Fruit fly (Drosophila melanogaster): ENCODE data around the gene betaTub85D.
A peak's percentile ranks its signal among the peaks of the same experiment; 100 is the strongest.

Gene betaTub85D

dm6 chr3R:9434543-9435407, 24.7 kb upstream of the betaTub85D start (continued):
- TF ChIP-seq klu (GFP tag; IDR thresholded peaks at IDR 0.05), result peak; percentile 75
- TF ChIP-seq sob (GFP tag; IDR thresholded peaks at IDR 0.05), result peak; percentile 92
- peak; percentile 39 to 43 for TF ChIP-seq Trl (optimal IDR thresholded peaks at IDR 0.05)
- peak; percentile 78 for TF ChIP-seq Trl (GFP tag; optimal IDR thresholded peaks at IDR 0.05)
- TF ChIP-seq CG10321 (GFP tag; IDR thresholded peaks at IDR 0.05), result peak; percentile 65; the same call in 1 of the 2 replicates
- peak; percentile 50; the same call in 1 of the 2 replicates for TF ChIP-seq wor (GFP tag; IDR thresholded peaks at IDR 0.05)
- TF ChIP-seq Eip74EF (GFP tag; optimal IDR thresholded peaks at IDR 0.05), result peak in 1 of 2 experiments; percentile 78
- TF ChIP-seq nmo (GFP tag; optimal IDR thresholded peaks at IDR 0.05), result peak; percentile 88
- peak; percentile 75 for TF ChIP-seq sens-2 (GFP tag; IDR thresholded peaks at IDR 0.05)
- TF ChIP-seq CG31441 (GFP tag; IDR thresholded peaks at IDR 0.05), result peak; percentile 89
- TF ChIP-seq CG10209 (GFP tag; optimal IDR thresholded peaks at IDR 0.05), result peak; percentile 84
- peak; percentile 85 for TF ChIP-seq caup (GFP tag; optimal IDR thresholded peaks at IDR 0.05; ENCODE audit: severe bottlenecking)
- peak; percentile 84 for TF ChIP-seq zfh1 (GFP tag; IDR thresholded peaks at IDR 0.05)
- no peak; the same call in 1 of the 2 replicates for TF ChIP-seq Gsc (GFP tag; IDR thresholded peaks at IDR 0.05)
- peak in 1 of 2 experiments; percentile 2 for TF ChIP-seq insv (GFP tag; optimal IDR thresholded peaks at IDR 0.05)
- peak; percentile 69 for TF ChIP-seq CG15601 (tag; optimal IDR thresholded peaks at IDR 0.05)
- TF ChIP-seq jumu (GFP tag; optimal IDR thresholded peaks at IDR 0.05), result peak; percentile 78
- TF ChIP-seq Doc2 (GFP tag; IDR thresholded peaks at IDR 0.05), result no peak
- peak; percentile 43 for TF ChIP-seq pb (GFP tag; optimal IDR thresholded peaks at IDR 0.05)
- peak; percentile 86 for TF ChIP-seq cwo (GFP tag; optimal IDR thresholded peaks at IDR 0.05)
- peak; percentile 88; the same call in 2 of the 3 replicates for TF ChIP-seq B-H1 (GFP tag; IDR thresholded peaks at IDR 0.05)
- TF ChIP-seq ssp (GFP tag; IDR thresholded peaks at IDR 0.05), result peak; percentile 75
- TF ChIP-seq CG1529 (GFP tag; optimal IDR thresholded peaks at IDR 0.05), result peak; percentile 61
- TF ChIP-seq danr (GFP tag; IDR thresholded peaks at IDR 0.05), result peak; percentile 57; the same call in 1 of the 2 replicates
- no peak for TF ChIP-seq amos (GFP tag; IDR thresholded peaks at IDR 0.05; ENCODE audit: partially characterized antibody)
- TF ChIP-seq usp (GFP tag; optimal IDR thresholded peaks at IDR 0.05), result no peak
- TF ChIP-seq fru (optimal IDR thresholded peaks at IDR 0.05), result no peak
- TF ChIP-seq CG11085 (GFP tag; IDR thresholded peaks at IDR 0.05), result peak; percentile 64; the same call in 1 of the 2 replicates
- peak; percentile 68 for TF ChIP-seq CG7786 (GFP tag; optimal IDR thresholded peaks at IDR 0.05)
- TF ChIP-seq CG4854 (GFP tag; optimal IDR thresholded peaks at IDR 0.05), result peak; percentile 79
- TF ChIP-seq CG10959 (GFP tag; IDR thresholded peaks at IDR 0.05), result 0 out of 2 replicates have a peak, but pooled peaks have one; percentile 22
- no peak for TF ChIP-seq Neu2 (GFP tag; optimal IDR thresholded peaks at IDR 0.05; ENCODE audit: borderline replicate concordance)
- peak; percentile 89 for TF ChIP-seq Oli (tag; optimal IDR thresholded peaks at IDR 0.05)
- TF ChIP-seq NK7.1 (GFP tag; optimal IDR thresholded peaks at IDR 0.05), result peak; percentile 67
- TF ChIP-seq TFAM (GFP tag; optimal IDR thresholded peaks at IDR 0.05), result no peak
- peak; percentile 91 for TF ChIP-seq Hmr (GFP tag; optimal IDR thresholded peaks at IDR 0.05)
- TF ChIP-seq Blimp-1 (GFP tag; optimal IDR thresholded peaks at IDR 0.05), result peak; percentile 85
- peak; percentile 77 for TF ChIP-seq CG4730 (GFP tag; IDR thresholded peaks at IDR 0.05)
- TF ChIP-seq emc (GFP tag; optimal IDR thresholded peaks at IDR 0.05), result peak; percentile 69
- peak; percentile 90 for TF ChIP-seq CG7556 (GFP tag; optimal IDR thresholded peaks at IDR 0.05)
- peak; percentile 75 for TF ChIP-seq wdn (GFP tag; IDR thresholded peaks at IDR 0.05)
- TF ChIP-seq Ets65A (GFP tag), result peak; percentile 96
- TF ChIP-seq Vsx1 (GFP tag; optimal IDR thresholded peaks at IDR 0.05), result peak; percentile 88
- TF ChIP-seq CrebB (tag; optimal IDR thresholded peaks at IDR 0.05), result peak; percentile 69
- no peak for TF ChIP-seq CG13287 (GFP tag; IDR thresholded peaks at IDR 0.05; ENCODE audit: partially characterized antibody)
- TF ChIP-seq CG14014 (GFP tag; IDR thresholded peaks at IDR 0.05), result peak; percentile 91
- peak; percentile 48 for TF ChIP-seq CG4617 (GFP tag; optimal IDR thresholded peaks at IDR 0.05; ENCODE audit: borderline replicate concordance)
- no peak for TF ChIP-seq Scr (GFP tag; IDR thresholded peaks at IDR 0.05; ENCODE audit: partially characterized antibody)
- TF ChIP-seq HLH54F (GFP tag; optimal IDR thresholded peaks at IDR 0.05), result peak; percentile 59

All from whole organism, embryonic.